Worm (Caenorhabditis elegans) whole organism, mixed stage, embryonic: ENCODE results near the gene fipr-14.

Source experiments
- M03D4.4 ChIP-seq: sonication (generic microtip); optimal IDR thresholded peaks from 2 replicates; lab custom pipeline; 2017; ENCODE audit warnings: mild to moderate bottlenecking, missing genetic modification characterization, missing compliant biosample characterization
- bed-3 ChIP-seq: fragments of 200-800 bp; sonication (Bioruptor generic); optimal IDR thresholded peaks from 3 replicates; lab custom pipeline; 2018; ENCODE audit warnings: mild to moderate bottlenecking, missing genetic modification characterization, moderate library complexity, missing compliant biosample characterization
- blmp-1 ChIP-seq: fragments of 150-350 bp; optimal IDR thresholded peaks from 2 replicates; lab custom pipeline; 2014; ENCODE audit warnings: missing biosample characterization, missing genetic modification characterization
- ceh-83 ChIP-seq: fragments of 200-800 bp; sonication (Bioruptor generic); optimal IDR thresholded peaks from 2 replicates; lab custom pipeline; 2018; ENCODE audit warnings: mild to moderate bottlenecking, missing genetic modification characterization, missing compliant biosample characterization
- cnd-1 ChIP-seq: fragments of 200-800 bp; sonication (Bioruptor generic); optimal IDR thresholded peaks from 2 replicates; lab custom pipeline; 2018; ENCODE audit warnings: mild to moderate bottlenecking, missing genetic modification characterization, missing compliant biosample characterization
- drap-1 ChIP-seq: fragments of 200-800 bp; sonication (Bioruptor generic); optimal IDR thresholded peaks from 3 replicates; lab custom pipeline; 2018; ENCODE audit warnings: mild to moderate bottlenecking, missing genetic modification characterization, missing compliant biosample characterization
- elt-1 ChIP-seq: sonication (generic microtip); optimal IDR thresholded peaks from 2 replicates; lab custom pipeline; 2017; ENCODE audit warnings: missing genetic modification characterization, mild to moderate bottlenecking, missing compliant biosample characterization, antibody characterized with exemption, moderate library complexity, borderline replicate concordance; ENCODE audit not compliant: insufficient read depth
- elt-3 ChIP-seq: fragments of 150-350 bp; optimal IDR thresholded peaks from 2 replicates; lab custom pipeline; 2014; ENCODE audit warnings: missing biosample characterization, missing genetic modification characterization
- flh-1 ChIP-seq: fragments of 200-800 bp; sonication (Bioruptor generic); optimal IDR thresholded peaks from 2 replicates; lab custom pipeline; 2018; ENCODE audit warnings: mild to moderate bottlenecking, missing genetic modification characterization, moderate library complexity, missing compliant biosample characterization
- ham-2 ChIP-seq: fragments of 200-800 bp; sonication (Bioruptor generic); optimal IDR thresholded peaks from 2 replicates; lab custom pipeline; 2018; ENCODE audit warnings: mild to moderate bottlenecking, missing genetic modification characterization, missing compliant biosample characterization
- hlh-1 ChIP-seq: fragments of 150-350 bp; optimal IDR thresholded peaks from 2 replicates; lab custom pipeline; 2014; ENCODE audit warnings: missing biosample characterization, missing genetic modification reagents, missing genetic modification characterization
- lin-13 ChIP-seq: fragments of 150-350 bp; optimal IDR thresholded peaks from 2 replicates; lab custom pipeline; 2014; ENCODE audit warnings: missing biosample characterization, missing genetic modification characterization
- lin-32 ChIP-seq: fragments of 200-800 bp; sonication (Bioruptor generic); optimal IDR thresholded peaks from 2 replicates; lab custom pipeline; 2018; ENCODE audit warnings: mild to moderate bottlenecking, missing genetic modification characterization, missing compliant biosample characterization
- lsy-2 ChIP-seq: fragments of 150-350 bp; optimal IDR thresholded peaks from 2 replicates; lab custom pipeline; 2014; ENCODE audit warnings: missing biosample characterization, missing genetic modification characterization
- mab-5 ChIP-seq: fragments of 150-350 bp; optimal IDR thresholded peaks from 2 replicates; lab custom pipeline; 2014; ENCODE audit warnings: missing biosample characterization, missing genetic modification characterization
- mep-1 ChIP-seq: fragments of 150-350 bp; optimal IDR thresholded peaks from 2 replicates; lab custom pipeline; 2017; ENCODE audit warnings: missing biosample characterization, missing genetic modification reagents, missing genetic modification characterization, inconsistent platforms
- mls-2 ChIP-seq: sonication (generic microtip); optimal IDR thresholded peaks from 2 replicates; lab custom pipeline; 2016; ENCODE audit warnings: mild to moderate bottlenecking, missing genetic modification characterization, moderate library complexity, missing compliant biosample characterization
- nhr-12 ChIP-seq: fragments of 150-350 bp; optimal IDR thresholded peaks from 2 replicates; lab custom pipeline; 2014; ENCODE audit warnings: missing biosample characterization, missing genetic modification characterization
- nhr-2 ChIP-seq: fragments of 150-350 bp; optimal IDR thresholded peaks from 2 replicates; lab custom pipeline; 2014; ENCODE audit warnings: missing biosample characterization, missing genetic modification characterization
- nhr-237 ChIP-seq: fragments of 150-350 bp; optimal IDR thresholded peaks from 2 replicates; lab custom pipeline; 2014; ENCODE audit warnings: missing biosample characterization, missing genetic modification characterization
- nhr-76 ChIP-seq: sonication (generic microtip); optimal IDR thresholded peaks from 2 replicates; lab custom pipeline; 2017; ENCODE audit warnings: missing biosample characterization, missing genetic modification characterization
- pha-4 ChIP-seq: fragments of 150-350 bp; optimal IDR thresholded peaks from 2 replicates; lab custom pipeline; 2018; ENCODE audit warnings: missing biosample characterization, missing genetic modification reagents, missing genetic modification characterization
- sem-2 ChIP-seq: fragments of 200-800 bp; sonication (Bioruptor generic); optimal IDR thresholded peaks from 2 replicates; lab custom pipeline; 2018; ENCODE audit warnings: mild to moderate bottlenecking, missing genetic modification characterization, missing compliant biosample characterization
- snpc-4 ChIP-seq: fragments of 150-350 bp; optimal IDR thresholded peaks from 2 replicates; lab custom pipeline; 2014; ENCODE audit warnings: missing biosample characterization, missing genetic modification characterization
- sptf-1 ChIP-seq: sonication (generic microtip); optimal IDR thresholded peaks from 2 replicates; lab custom pipeline; 2017; ENCODE audit warnings: mild to moderate bottlenecking, missing genetic modification characterization, moderate library complexity, missing compliant biosample characterization
- tbx-8 ChIP-seq: fragments of 200-800 bp; sonication (Bioruptor generic); optimal IDR thresholded peaks from 2 replicates; lab custom pipeline; 2018; ENCODE audit warnings: mild to moderate bottlenecking, missing genetic modification characterization, moderate library complexity, missing compliant biosample characterization
- unc-120 ChIP-seq: sonication (generic microtip); optimal IDR thresholded peaks from 2 replicates; lab custom pipeline; 2017; ENCODE audit warnings: missing genetic modification characterization, missing compliant biosample characterization; ENCODE audit not compliant: poor library complexity, severe bottlenecking
- unc-39 ChIP-seq: fragments of 150-350 bp; optimal IDR thresholded peaks from 2 replicates; lab custom pipeline; 2014; ENCODE audit warnings: missing biosample characterization, missing genetic modification characterization
- unc-62 ChIP-seq: fragments of 150-350 bp; optimal IDR thresholded peaks from 2 replicates; lab custom pipeline; 2014; ENCODE audit warnings: missing biosample characterization, missing genetic modification reagents, missing genetic modification characterization
- zip-8 ChIP-seq: fragments of 150-350 bp; optimal IDR thresholded peaks from 2 replicates; lab custom pipeline; 2014; ENCODE audit warnings: missing biosample characterization, missing genetic modification characterization
- ztf-11 ChIP-seq: fragments of 150-350 bp; optimal IDR thresholded peaks from 2 replicates; lab custom pipeline; 2014; ENCODE audit warnings: missing biosample characterization, missing genetic modification characterization

fipr-14 gene

DNA sequence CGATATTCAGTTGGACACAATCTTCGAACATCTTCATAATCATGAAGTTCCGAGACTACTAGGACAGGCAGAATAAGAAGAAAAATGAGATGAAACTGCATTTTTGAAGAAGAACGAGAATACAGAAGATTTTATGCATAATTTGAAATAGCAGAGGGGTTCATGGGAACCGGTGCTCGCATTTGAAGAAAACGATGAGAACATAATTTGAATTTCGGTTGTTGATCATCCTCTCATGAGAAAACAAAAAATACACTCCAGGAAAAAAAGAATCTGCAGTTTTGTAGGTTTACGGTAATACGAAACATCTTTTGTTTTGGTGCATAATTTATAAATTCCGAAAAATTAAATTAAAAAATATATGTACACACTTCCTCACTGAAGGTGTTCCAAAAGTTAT is 9.0 kb downstream of the fipr-14 start, which contains the start of gene srlf-11:
Gene srlf-11 (minus strand): TSS at position 101 of the 400 bp plus-strand sequence.
- TF ChIP-seq unc-39 (tag; lab: Kevin White, UChicago) (no peak), nhr-12 (no peak), mab-5 (tag; lab: Kevin White, UChicago) (no peak), flh-1 (GFP tag; lab: Kevin White, UChicago) (no peak), tbx-8 (GFP tag; lab: Kevin White, UChicago) (no peak), unc-62 (no peak), elt-3 (tag; lab: Kevin White, UChicago) (no peak), pha-4 (no peak), blmp-1 (tag; lab: Kevin White, UChicago) (no peak), drap-1 (no peak), unc-120 (no peak), lin-32 (GFP tag; lab: Kevin White, UChicago) (no peak), elt-1 (tag; lab: Kevin White, UChicago) (no peak), nhr-76 (tag; lab: Kevin White, UChicago) (no peak), ham-2 (GFP tag; lab: Kevin White, UChicago) (no peak), lsy-2 (tag; lab: Kevin White, UChicago) (no peak), M03D4.4 (tag; lab: Kevin White, UChicago) (no peak)

DNA sequence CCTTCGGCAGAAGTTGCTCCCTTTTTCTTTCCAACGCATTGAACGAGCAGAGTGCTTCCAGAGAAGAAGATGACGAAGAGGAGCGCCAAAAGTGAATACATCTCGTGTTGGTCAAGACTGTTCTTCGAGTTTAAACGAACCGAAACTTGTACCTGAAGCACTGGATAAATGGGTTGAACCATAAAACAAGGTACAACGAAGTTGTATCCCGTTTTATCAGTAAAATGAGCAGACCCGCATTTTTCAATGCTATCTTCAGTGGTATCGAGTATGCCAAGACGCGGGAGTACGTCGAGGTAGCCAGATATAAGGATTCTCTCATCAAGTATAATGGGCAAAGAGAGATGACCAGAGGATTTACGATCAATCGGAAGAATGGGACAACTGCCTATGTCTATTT is 10.3 kb downstream of the fipr-14 start, which contains the start of gene F13E9.16:
Gene F13E9.16 (minus strand): TSS at position 101 of the 400 bp plus-strand sequence.
- TF ChIP-seq blmp-1 (tag; lab: Kevin White, UChicago) (no peak), mab-5 (tag; lab: Kevin White, UChicago) (no peak), cnd-1 (tag; lab: Kevin White, UChicago) (no peak), unc-62 (no peak), elt-1 (tag; lab: Kevin White, UChicago) (no peak), zip-8 (no peak), hlh-1 (tag; lab: Kevin White, UChicago) (no peak), unc-120 (no peak), nhr-12 (no peak), nhr-237 (tag; lab: Kevin White, UChicago) (no peak), nhr-76 (tag; lab: Kevin White, UChicago) (no peak), mls-2 (tag; lab: Kevin White, UChicago) (no peak), flh-1 (GFP tag; lab: Kevin White, UChicago) (no peak), unc-39 (tag; lab: Kevin White, UChicago) (no peak), lin-13 (tag; lab: Kevin White, UChicago) (no peak), sptf-1 (tag; lab: Kevin White, UChicago) (no peak), ham-2 (GFP tag; lab: Kevin White, UChicago) (no peak), elt-3 (tag; lab: Kevin White, UChicago) (no peak)

DNA sequence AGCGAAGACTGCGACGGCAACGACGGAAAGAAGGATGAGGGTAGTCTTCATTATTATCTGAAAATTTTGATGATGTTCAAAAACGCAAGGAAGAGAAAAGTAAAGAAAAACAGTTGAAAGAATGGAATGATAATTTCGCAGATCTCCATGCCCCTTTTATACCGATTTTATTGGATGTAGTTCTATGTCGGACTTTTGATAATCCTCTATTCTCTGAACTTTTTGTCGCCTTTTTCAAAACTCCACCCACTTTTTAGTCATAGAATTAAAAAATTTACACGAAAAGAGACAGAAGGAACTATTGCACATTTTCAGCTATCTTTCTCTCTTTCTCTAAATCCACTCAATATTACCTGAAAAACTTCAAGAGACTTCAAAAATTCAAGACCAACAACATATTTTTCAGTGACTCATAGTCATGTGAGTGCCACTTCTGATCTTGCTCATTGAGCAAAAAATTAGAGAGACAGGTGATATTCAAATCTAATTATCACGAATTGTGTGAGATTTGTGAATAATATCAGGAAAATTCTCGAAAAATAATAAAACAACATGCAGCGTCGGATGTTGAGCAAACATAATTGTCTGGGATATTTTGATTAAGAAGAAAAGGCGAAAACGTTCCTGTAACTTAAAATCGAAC is 13.0 kb downstream of the fipr-14 start, which contains the start of gene F13E9.15:
Gene F13E9.15 (minus strand): TSS at position 51 of the 643 bp plus-strand sequence.
- no peak for TF ChIP-seq mep-1 (tag; lab: Kevin White, UChicago)
- no peak for TF ChIP-seq M03D4.4 (tag; lab: Kevin White, UChicago)
- TF ChIP-seq mls-2 (tag; lab: Kevin White, UChicago) = no peak
- no peak for TF ChIP-seq nhr-12
- no peak for TF ChIP-seq blmp-1 (tag; lab: Kevin White, UChicago)
- TF ChIP-seq ztf-11 = no peak
- no peak for TF ChIP-seq zip-8

DNA sequence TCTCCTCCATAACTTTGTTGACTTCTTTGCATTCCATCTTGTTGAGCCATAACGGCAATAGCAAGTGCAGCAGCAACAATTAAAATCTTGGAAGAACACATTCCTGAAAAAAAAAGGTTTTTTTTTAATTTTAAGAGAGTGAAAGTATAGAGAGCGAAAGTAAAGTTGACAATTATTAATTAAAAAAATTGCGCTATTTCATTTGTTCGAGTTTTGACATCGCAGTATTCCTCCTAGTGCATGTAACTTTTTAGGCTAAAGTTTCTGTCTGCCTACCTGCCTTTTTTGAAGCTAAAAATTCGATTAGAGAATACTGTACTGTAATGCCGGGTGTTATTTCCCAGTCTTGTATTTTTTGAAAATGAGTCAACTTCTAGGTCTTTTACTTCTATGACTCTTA is 15.0 kb downstream of the fipr-14 start, which contains the start of gene srlf-12:
Gene srlf-12 (minus strand): TSS at position 101 of the 400 bp plus-strand sequence.
- TF ChIP-seq nhr-237 (tag; lab: Kevin White, UChicago) = no peak
- no peak for TF ChIP-seq sptf-1 (tag; lab: Kevin White, UChicago)
- no peak for TF ChIP-seq nhr-2 (tag; lab: Kevin White, UChicago)
- no peak for TF ChIP-seq drap-1
- no peak for TF ChIP-seq nhr-76 (tag; lab: Kevin White, UChicago)
- no peak for TF ChIP-seq unc-39 (tag; lab: Kevin White, UChicago)
- TF ChIP-seq lsy-2 (tag; lab: Kevin White, UChicago) = no peak
- no peak for TF ChIP-seq mep-1 (tag; lab: Kevin White, UChicago)
- TF ChIP-seq snpc-4 = no peak
- no peak for TF ChIP-seq hlh-1 (tag; lab: Kevin White, UChicago)
- TF ChIP-seq ztf-11 = no peak
- no peak for TF ChIP-seq sem-2 (GFP tag; lab: Kevin White, UChicago)
- no peak for TF ChIP-seq lin-32 (GFP tag; lab: Kevin White, UChicago)
- TF ChIP-seq mls-2 (tag; lab: Kevin White, UChicago) = no peak
- no peak for TF ChIP-seq cnd-1 (tag; lab: Kevin White, UChicago)
- no peak for TF ChIP-seq ceh-83 (GFP tag; lab: Kevin White, UChicago)
- no peak for TF ChIP-seq unc-62
- TF ChIP-seq bed-3 (GFP tag; lab: Kevin White, UChicago) = no peak
- TF ChIP-seq lin-13 (tag; lab: Kevin White, UChicago) = no peak
- TF ChIP-seq pha-4 = no peak
